Worm (Caenorhabditis elegans): ENCODE measurements around the gene C33G8.13.

DNA sequence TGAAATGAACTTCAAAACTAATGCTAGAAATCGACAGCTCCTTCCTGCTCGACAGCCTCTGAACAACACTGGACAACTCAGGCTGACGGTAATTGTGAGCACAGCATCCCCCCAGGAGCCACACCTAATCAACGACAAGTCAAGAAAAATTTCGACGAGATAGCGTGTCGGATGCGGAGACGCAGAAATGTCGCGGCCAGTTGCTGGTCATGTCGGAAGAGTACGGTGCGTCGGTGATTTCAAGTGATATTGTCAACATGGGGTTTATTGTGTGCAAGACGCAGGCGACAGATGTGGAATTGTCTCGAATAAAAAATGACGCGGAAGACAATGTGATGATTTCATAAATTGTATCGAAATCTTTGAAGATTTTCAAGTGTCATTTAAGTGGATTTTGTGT, 20.7 kb upstream of the C33G8.13 start, which contains the start of gene twk-11:
- no peak for TF ChIP-seq nhr-237 (tag; optimal IDR thresholded peaks at IDR 0.05)
- peak; percentile 20 for TF ChIP-seq pha-4 (tag; optimal IDR thresholded peaks at IDR 0.05)
- no peak for TF ChIP-seq ztf-11 (tag; optimal IDR thresholded peaks at IDR 0.05)
- no peak for TF ChIP-seq unc-62 (GFP tag; optimal IDR thresholded peaks at IDR 0.05)
- no peak for TF ChIP-seq elt-1 (tag; optimal IDR thresholded peaks at IDR 0.05; ENCODE audit: borderline replicate concordance, insufficient read depth)
- no peak for TF ChIP-seq nhr-12 (tag; optimal IDR thresholded peaks at IDR 0.05)
- TF ChIP-seq blmp-1 (tag; optimal IDR thresholded peaks at IDR 0.05) = no peak
- no peak for TF ChIP-seq ham-2 (GFP tag; optimal IDR thresholded peaks at IDR 0.05)
- TF ChIP-seq unc-39 (tag; optimal IDR thresholded peaks at IDR 0.05) = no peak
